Worm (Caenorhabditis elegans) whole organism, midembryonic: ENCODE measurements around the gene col-90.
"Not testable (repeated sequence)": the region's sequence is repeated elsewhere in the genome, so short reads cannot be mapped to it uniquely, and the experiment has no call there.

Experiments used
- T22C8.4 ChIP-seq: fragments of 200-800 bp; sonication (Bioruptor generic); IDR thresholded peaks from 2 replicates; pipeline ENCODE4 v1.3.6; 2022; ENCODE audit warnings: missing genetic modification characterization, missing compliant biosample characterization
- cog-1 ChIP-seq: sonication (generic microtip); optimal IDR thresholded peaks from 2 replicates; lab custom pipeline; 2016; ENCODE audit warnings: missing genetic modification characterization, missing compliant biosample characterization
- flt-1 ChIP-seq: fragments of 200-800 bp; sonication (Bioruptor generic); IDR thresholded peaks from 2 replicates; pipeline ENCODE4 v1.3.6; 2022; ENCODE audit warnings: missing genetic modification characterization, missing compliant biosample characterization
- klf-2 ChIP-seq: fragments of 200-800 bp; sonication (Bioruptor generic); conservative IDR thresholded peaks from 2 replicates; pipeline ENCODE4 v1.3.6; 2022; ENCODE audit warnings: missing genetic modification reagents, missing genetic modification characterization, missing compliant biosample characterization
- med-1 ChIP-seq: sonication (generic microtip); optimal IDR thresholded peaks from 2 replicates; lab custom pipeline; 2017; ENCODE audit warnings: missing genetic modification characterization, mild to moderate bottlenecking, missing compliant biosample characterization, antibody characterized with exemption, missing genetic modification reagents; ENCODE audit not compliant: insufficient read depth
- ref-1 ChIP-seq: fragments of 200-800 bp; sonication (Bioruptor generic); conservative IDR thresholded peaks from 2 replicates; pipeline ENCODE4 v1.3.6; 2022; ENCODE audit warnings: missing genetic modification reagents, missing genetic modification characterization, missing compliant biosample characterization
- tab-1 ChIP-seq: fragments of 200-800 bp; sonication (Bioruptor generic); IDR thresholded peaks from 2 replicates; pipeline ENCODE4 v1.3.6; 2022; ENCODE audit warnings: missing genetic modification characterization, missing compliant biosample characterization
- ztf-23 ChIP-seq: fragments of 200-800 bp; sonication (Bioruptor generic); IDR thresholded peaks from 2 replicates; pipeline ENCODE4 v1.3.6; 2022; ENCODE audit warnings: missing genetic modification reagents, missing genetic modification characterization, missing compliant biosample characterization
- ztf-29 ChIP-seq: fragments of 200-800 bp; sonication (Bioruptor generic); IDR thresholded peaks from 2 replicates; pipeline ENCODE4 v1.3.6; 2022; ENCODE audit warnings: missing genetic modification reagents, missing genetic modification characterization, missing compliant biosample characterization

col-90 gene

DNA sequence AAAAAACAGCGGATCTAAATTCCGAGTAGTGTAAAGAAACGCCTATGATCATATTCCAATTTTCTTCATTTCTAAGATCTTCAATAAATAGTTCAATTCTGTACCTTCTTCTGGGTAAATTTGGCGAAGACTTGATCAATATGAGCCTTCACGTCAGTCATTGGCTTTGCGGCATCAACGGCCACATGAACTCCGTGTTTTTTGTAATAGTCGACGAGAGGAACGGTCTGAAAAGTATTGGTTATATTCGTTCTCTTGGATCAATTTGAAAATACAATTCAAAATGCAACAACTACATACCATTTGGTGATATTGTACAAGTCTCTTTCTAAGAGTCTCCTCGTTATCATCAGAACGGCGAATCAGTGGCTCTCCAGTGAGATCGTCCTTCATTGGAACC, 1.8 kb downstream of the col-90 start:
- TF ChIP-seq med-1 (GFP tag; lab: Kevin White, UChicago) (no peak), ztf-29 (GFP tag; lab: Robert Waterston, UW) (no peak), T22C8.4 (GFP tag; lab: Robert Waterston, UW) (no peak)

DNA sequence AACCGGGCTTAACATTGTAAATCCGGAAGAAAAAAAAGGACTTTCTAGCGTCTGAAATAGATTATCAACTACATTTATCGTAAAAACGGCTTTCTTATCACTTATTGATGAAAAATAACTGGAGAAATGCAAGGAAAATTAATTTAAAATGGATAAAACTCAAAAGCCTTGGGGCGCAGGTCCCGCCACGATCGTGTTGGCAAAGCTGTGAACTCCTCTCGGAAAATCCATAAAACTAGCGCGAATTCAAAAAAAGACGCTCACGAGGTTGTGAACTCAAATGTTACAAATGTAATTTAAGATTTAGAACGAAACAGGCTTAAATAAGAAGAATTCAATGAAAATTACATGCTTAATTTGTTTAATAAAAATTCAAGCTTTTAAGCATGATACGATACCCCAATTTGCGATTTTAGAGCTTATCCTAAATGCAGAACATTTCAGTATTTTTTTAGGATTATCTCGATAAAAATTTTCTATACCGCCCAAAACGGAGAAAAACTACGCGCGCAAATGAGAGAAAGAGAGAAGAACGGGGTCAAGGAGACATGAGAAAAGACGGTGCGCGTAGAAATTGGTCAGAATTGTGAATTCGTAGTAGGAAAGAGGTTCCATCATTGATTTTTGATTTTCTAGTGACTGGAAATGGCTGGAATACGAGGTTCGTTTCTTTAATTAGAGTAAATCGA, 3.6 kb downstream of the col-90 start, which contains the start of gene C29E4.15:
C29E4.15 (plus strand) TSS at position 547 of the 689 bp plus-strand sequence.
- TF ChIP-seq T22C8.4 (GFP tag; lab: Robert Waterston, UW) (no peak), ref-1 (GFP tag; lab: Robert Waterston, UW) (no peak), klf-2 (no peak), ztf-23 (no peak), flt-1 (no peak), tab-1 (GFP tag; lab: Robert Waterston, UW) (no peak), ztf-29 (GFP tag; lab: Robert Waterston, UW) (no peak)

DNA sequence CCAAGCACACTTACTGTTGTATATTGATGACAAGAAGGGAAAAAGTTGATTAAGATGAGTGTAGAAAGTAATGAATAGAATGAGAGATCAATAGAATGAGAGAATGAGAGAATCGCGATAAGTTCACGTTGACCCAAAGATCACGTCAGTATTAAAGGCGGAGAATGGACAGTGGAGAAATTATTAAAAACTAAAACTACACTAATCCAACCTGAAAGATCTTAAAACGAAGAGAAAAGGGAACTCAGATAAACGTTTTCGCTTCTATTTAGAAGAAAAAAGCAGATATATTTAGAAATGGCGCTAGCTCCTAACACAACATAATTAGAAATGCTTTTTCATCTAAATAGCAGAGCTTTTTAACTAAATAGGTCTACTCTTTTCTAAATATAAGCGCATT, 4.6 kb downstream of the col-90 start, which contains the start of gene let-754:
let-754 (minus strand) TSS at position 101 of the 400 bp plus-strand sequence.
- TF ChIP-seq klf-2 (no peak), ref-1 (GFP tag; lab: Robert Waterston, UW) (no peak), cog-1 (tag; lab: Kevin White, UChicago) (no peak), tab-1 (GFP tag; lab: Robert Waterston, UW) (no peak), ztf-29 (GFP tag; lab: Robert Waterston, UW) (no peak), flt-1 (no peak), med-1 (GFP tag; lab: Kevin White, UChicago) (no peak), T22C8.4 (GFP tag; lab: Robert Waterston, UW) (no peak), ztf-23 (no peak)

DNA sequence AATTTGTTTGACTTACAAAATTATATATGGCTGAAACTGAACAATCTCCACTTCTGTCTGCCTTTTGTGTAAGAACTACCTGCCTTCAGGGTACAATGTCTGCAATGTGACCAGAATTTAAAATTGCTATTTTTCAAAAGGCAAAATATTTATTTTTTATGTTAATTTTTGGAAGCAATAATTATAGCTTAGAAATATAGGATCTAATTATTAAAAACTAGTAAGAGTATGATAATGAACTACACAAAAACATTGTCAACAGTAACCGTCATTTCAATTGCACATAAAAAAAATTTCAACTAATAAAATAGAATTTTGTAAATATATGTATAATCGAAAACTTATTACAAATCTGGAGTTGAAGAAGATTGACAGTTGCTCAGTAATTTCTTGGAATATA, 8.3 kb downstream of the col-90 start, which contains the start of gene C29E4.9:
C29E4.9 (minus strand) TSS at position 101 of the 400 bp plus-strand sequence.
- TF ChIP-seq med-1 (GFP tag; lab: Kevin White, UChicago) (no peak), tab-1 (GFP tag; lab: Robert Waterston, UW) (no peak), cog-1 (tag; lab: Kevin White, UChicago) (no peak), T22C8.4 (GFP tag; lab: Robert Waterston, UW) (no peak), klf-2 (no peak), ref-1 (GFP tag; lab: Robert Waterston, UW) (no peak), ztf-23 (no peak), ztf-29 (GFP tag; lab: Robert Waterston, UW) (no peak), flt-1 (no peak)

DNA sequence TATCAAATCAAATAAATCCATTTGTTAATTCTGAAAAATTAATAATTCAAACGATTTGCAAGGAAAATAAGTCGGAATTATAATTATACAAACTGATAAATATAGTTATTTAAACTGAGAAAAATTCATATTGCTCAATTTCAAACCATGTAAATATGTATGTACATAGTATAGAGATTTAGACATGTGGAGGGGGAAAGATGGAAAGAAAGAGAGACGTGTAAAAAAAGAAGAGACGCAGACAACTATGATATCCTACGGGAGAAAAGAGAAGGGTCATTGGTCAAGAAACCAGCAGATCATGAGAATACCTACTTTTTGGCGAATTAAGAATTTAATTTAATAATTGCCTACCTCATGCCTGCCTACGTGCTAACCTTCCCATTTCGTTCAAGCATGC, 9.4 kb downstream of the col-90 start, which contains the start of gene C29E4.11:
C29E4.11 (minus strand) TSS at position 30 of the 400 bp plus-strand sequence.
- TF ChIP-seq med-1 (GFP tag; lab: Kevin White, UChicago), result no peak
- peak; percentile 24 for TF ChIP-seq cog-1 (tag; lab: Kevin White, UChicago)

DNA sequence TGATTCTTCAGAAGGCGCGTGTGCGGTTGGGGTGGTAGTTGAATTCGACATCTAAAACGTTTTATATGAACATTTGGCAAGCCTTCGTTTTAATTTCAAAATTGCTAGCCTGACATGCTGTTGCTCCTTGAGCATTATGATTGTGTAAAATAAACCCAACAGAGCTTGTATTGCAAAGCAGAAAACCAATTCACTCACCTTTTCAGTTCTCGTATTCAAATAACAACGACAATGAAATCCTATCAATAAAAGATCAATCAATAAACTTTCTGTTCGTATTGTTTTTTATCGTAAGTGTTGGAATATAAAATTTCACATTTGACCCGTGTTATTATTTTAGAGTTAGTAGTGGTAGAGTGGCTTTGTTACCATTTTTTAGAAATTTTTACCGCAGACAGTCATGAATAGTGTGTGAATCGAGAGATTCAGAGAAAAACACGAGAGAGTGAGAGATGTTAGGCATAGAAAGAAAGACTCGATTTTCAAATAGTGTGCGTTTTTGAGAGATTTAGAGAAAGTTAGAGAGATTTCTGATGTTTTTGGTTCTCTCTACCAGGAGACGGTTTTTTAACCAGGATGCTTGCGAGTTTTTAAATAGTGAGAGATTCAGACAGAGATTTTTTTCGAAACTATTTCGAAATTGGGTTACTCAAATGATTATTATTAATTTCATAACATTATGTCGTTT, 10.4 kb downstream of the col-90 start, which contains the start of gene F54H12.10:
F54H12.10 (minus strand) TSS at position 51 of the 688 bp plus-strand sequence.
- not testable (repeated sequence) for TF ChIP-seq T22C8.4 (GFP tag; lab: Robert Waterston, UW); klf-2; tab-1 (GFP tag; lab: Robert Waterston, UW)

DNA sequence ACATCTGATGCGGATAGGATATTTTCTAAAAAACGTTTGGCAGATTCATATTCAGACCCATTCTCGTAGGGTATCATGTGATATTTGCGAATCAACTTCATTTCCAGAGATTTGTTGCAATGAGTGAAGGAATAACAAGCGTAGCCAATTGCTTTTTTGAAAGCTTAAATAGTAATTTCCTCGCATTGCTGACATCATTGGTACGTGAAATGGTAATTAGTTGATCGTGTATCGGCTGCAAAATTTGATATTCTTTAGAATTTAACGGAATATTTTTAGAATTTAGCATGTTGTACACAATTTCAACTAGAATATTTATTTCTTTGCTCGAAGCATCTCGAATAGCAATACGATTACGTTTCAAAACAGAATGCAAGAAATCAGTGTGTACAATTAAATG, 14.0 kb downstream of the col-90 start, which contains the start of gene F54H12.4:
F54H12.4 (minus strand) TSS at position 101 of the 400 bp plus-strand sequence.
- TF ChIP-seq T22C8.4 (GFP tag; lab: Robert Waterston, UW); ref-1 (GFP tag; lab: Robert Waterston, UW); cog-1 (tag; lab: Kevin White, UChicago): not testable (repeated sequence)

DNA sequence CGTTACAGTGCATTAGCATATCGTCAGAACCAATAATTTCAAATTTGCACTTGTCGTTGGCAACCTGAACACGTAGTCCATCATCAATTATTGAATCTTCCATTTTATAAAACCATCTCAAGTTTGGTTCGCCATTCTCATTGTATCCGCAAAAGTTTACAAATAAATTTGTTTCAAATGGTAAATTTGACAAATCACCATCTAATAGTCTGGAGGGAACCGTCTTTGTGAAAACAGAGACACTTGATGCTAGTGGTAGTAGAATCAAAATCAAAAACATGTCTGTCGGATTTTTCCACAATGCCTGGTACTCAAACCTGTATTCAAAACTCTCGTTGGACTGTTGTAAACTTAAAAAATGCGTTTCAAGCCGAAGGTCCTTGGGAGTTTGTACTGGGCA, 15.6 kb downstream of the col-90 start, which contains the start of gene F54H12.2:
F54H12.2 (plus strand) TSS at position 301 of the 400 bp plus-strand sequence.
- not testable (repeated sequence) for TF ChIP-seq tab-1 (GFP tag; lab: Robert Waterston, UW); cog-1 (tag; lab: Kevin White, UChicago); ztf-23

DNA sequence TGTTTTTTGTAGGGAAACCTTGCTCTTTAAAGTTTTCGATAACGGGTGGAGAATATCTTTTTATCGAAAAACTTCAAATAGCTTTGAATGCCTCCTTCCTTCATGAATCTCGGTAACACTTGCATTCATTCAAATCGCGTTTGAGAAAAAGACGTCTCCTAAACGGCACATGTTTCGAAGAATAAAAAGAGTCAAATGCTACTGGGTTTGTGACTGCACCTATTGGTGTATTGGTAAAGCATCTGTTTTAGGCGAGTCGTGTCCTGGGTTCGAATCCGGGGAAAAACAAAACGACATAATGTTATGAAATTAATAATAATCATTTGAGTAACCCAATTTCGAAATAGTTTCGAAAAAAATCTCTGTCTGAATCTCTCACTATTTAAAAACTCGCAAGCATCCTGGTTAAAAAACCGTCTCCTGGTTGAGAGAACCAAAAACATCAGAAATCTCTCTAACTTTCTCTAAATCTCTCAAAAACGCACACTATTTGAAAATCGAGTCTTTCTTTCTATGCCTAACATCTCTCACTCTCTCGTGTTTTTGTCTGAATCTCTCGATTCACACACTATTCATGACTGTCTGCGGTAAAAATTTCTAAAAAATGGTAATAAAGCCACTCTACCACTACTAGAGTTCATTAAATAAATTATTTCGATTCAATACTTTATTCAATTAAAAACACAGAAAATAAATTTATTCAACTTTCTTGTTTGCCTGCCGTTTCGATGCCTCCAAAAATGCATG, 17.5 kb downstream of the col-90 start:
- 0 out of 2 replicates have a peak, but pooled peaks have one; percentile 53 for TF ChIP-seq flt-1

DNA sequence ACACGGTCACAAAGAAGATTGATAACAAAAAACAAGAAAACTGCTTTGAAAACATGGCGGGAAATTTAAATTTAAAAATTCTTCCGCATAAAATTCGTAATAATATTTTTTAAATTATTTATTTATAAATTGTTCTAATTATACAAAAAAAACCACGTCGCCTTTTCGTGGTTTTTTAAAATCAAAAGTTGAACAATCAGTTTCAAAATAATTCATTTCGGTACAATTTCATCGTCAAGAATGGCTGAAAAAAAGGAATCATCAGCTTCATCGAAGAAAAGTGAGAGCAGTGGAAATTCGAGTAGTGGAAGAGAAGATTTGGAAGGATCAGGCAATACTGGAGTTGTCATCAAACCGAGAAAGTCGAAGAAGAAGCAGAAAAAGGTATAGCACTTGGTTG, 20.5 kb downstream of the col-90 start, which contains the start of the genes F54H12.8 and F54H12.7:
F54H12.8 (minus strand) TSS at position 101 of the 400 bp plus-strand sequence.
F54H12.7 (plus strand) TSS at position 229 of the 400 bp plus-strand sequence.
- no peak for TF ChIP-seq ztf-23
- no peak for TF ChIP-seq ref-1 (GFP tag; lab: Robert Waterston, UW)
- TF ChIP-seq cog-1 (tag; lab: Kevin White, UChicago), result no peak
- no peak for TF ChIP-seq med-1 (GFP tag; lab: Kevin White, UChicago)
- TF ChIP-seq tab-1 (GFP tag; lab: Robert Waterston, UW), result no peak
- TF ChIP-seq klf-2, result no peak
- TF ChIP-seq flt-1, result no peak
- no peak for TF ChIP-seq T22C8.4 (GFP tag; lab: Robert Waterston, UW)
- TF ChIP-seq ztf-29 (GFP tag; lab: Robert Waterston, UW), result no peak
